Worm (Caenorhabditis elegans): ENCODE results near the gene spds-1.

ce11 chrII:12789497-12789896, 17.2 kb upstream of the spds-1 start:
- no peak for TF ChIP-seq him-1 (tag; optimal IDR thresholded peaks at IDR 0.05)
- no peak for TF ChIP-seq dao-5 (tag; optimal IDR thresholded peaks at IDR 0.05)

Measured in whole organism, L4/young adult.